Worm (Caenorhabditis elegans) whole organism, L2 larva: ENCODE data around the gene F22E5.23.
"Not testable (repeated sequence)": the region's sequence is repeated elsewhere in the genome, so short reads cannot be mapped to it uniquely, and the experiment has no call there.

Experiments used
- lin-39 ChIP-seq: fragments of 150-350 bp; optimal IDR thresholded peaks from 2 replicates; lab custom pipeline; 2014; ENCODE audit warnings: missing biosample characterization, missing genetic modification reagents, missing genetic modification characterization
- lsy-2 ChIP-seq, 2 experiments: fragments of 150-350 bp in 1 of 2; sonication (generic microtip) in 1 of 2; optimal IDR thresholded peaks; 2 replicates each; lab custom pipeline; 2014 to 2017; ENCODE audit warnings: missing biosample characterization in 2 of 2, missing genetic modification characterization in 2 of 2
- nhr-11 ChIP-seq: fragments of 150-350 bp; optimal IDR thresholded peaks from 2 replicates; lab custom pipeline; 2014; ENCODE audit warnings: missing biosample characterization, missing genetic modification characterization
- nhr-237 ChIP-seq: fragments of 150-350 bp; optimal IDR thresholded peaks from 2 replicates; lab custom pipeline; 2014; ENCODE audit warnings: missing biosample characterization, missing genetic modification characterization
- sma-9 ChIP-seq, 2 experiments: fragments of 150-350 bp in 1 of 2; sonication (generic microtip) in 1 of 2; optimal IDR thresholded peaks; 2 replicates each; lab custom pipeline; 2014 to 2016; ENCODE audit warnings: missing genetic modification characterization in 2 of 2, mild to moderate bottlenecking in 1 of 2, missing biosample characterization in 1 of 2, missing compliant biosample characterization in 1 of 2, missing genetic modification reagents in 1 of 2, moderate library complexity in 1 of 2

DNA sequence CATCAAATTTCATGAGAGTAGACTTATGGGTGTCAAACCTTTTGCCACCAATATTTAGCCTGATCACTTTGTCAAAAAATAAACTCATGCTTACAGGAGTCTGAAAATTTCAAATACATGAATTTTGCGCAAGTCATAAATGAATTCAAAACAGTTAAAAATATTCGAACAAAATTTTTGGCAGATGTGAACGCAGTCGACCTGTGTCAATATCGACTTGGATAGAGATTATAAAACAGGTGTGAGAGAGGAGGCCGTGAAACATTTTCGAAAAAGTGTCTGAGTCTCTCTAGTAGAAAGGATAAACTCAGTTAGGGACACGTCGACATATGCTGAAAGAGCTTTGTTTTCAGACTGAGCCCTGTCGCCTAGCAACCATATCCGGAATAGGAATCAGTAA, 5.7 kb downstream of the F22E5.23 start, which contains the start of gene F22E5.12:
- TF ChIP-seq nhr-11; sma-9 (GFP tag; optimal IDR thresholded peaks at IDR 0.05; lab: Kevin White, UChicago); sma-9 (tag; optimal IDR thresholded peaks at IDR 0.05; lab: Kevin White, UChicago); lin-39 (tag; lab: Kevin White, UChicago); lsy-2 (tag; optimal IDR thresholded peaks at IDR 0.05; lab: Kevin White, UChicago); nhr-237: not testable (repeated sequence)
